Worm (Caenorhabditis elegans) whole organism, late embryonic: ENCODE measurements around the gene Y39E4B.6.

Source experiments
- K02D7.2 ChIP-seq: sonication (generic microtip); optimal IDR thresholded peaks from 2 replicates; lab custom pipeline; 2017; ENCODE audit warnings: mild to moderate bottlenecking, missing genetic modification characterization, missing compliant biosample characterization
- ceh-14 ChIP-seq: sonication (generic microtip); optimal IDR thresholded peaks from 2 replicates; lab custom pipeline; 2016; ENCODE audit warnings: missing genotype, missing genetic modification characterization, missing compliant biosample characterization
- ceh-2 ChIP-seq: sonication (generic microtip); optimal IDR thresholded peaks from 2 replicates; lab custom pipeline; 2016; ENCODE audit warnings: missing genotype, missing genetic modification characterization, missing compliant biosample characterization
- ceh-24 ChIP-seq: sonication (generic microtip); optimal IDR thresholded peaks from 2 replicates; lab custom pipeline; 2016; ENCODE audit warnings: mild to moderate bottlenecking, missing genetic modification characterization, missing compliant biosample characterization
- dve-1 ChIP-seq: sonication (generic microtip); optimal IDR thresholded peaks from 2 replicates; lab custom pipeline; 2017; ENCODE audit warnings: antibody characterized with exemption, mild to moderate bottlenecking, missing genetic modification characterization, missing compliant biosample characterization
- elt-2 ChIP-seq: sonication (generic microtip); optimal IDR thresholded peaks from 2 replicates; lab custom pipeline; 2016; ENCODE audit warnings: missing genetic modification reagents, missing genetic modification characterization, missing compliant biosample characterization
- fkh-10 ChIP-seq: fragments of 150-350 bp; optimal IDR thresholded peaks from 2 replicates; lab custom pipeline; 2014; ENCODE audit warnings: missing biosample characterization, missing genetic modification reagents, missing genetic modification characterization
- nfya-1 ChIP-seq: sonication (generic microtip); optimal IDR thresholded peaks from 2 replicates; lab custom pipeline; 2017; ENCODE audit warnings: missing genetic modification characterization, mild to moderate bottlenecking, missing compliant biosample characterization, antibody characterized with exemption, moderate library complexity
- syd-9 ChIP-seq: sonication (generic microtip); optimal IDR thresholded peaks from 2 replicates; lab custom pipeline; 2016; ENCODE audit warnings: mild to moderate bottlenecking, missing genetic modification characterization, moderate library complexity, missing compliant biosample characterization
- unc-86 ChIP-seq: sonication (generic microtip); optimal IDR thresholded peaks from 2 replicates; lab custom pipeline; 2016; ENCODE audit warnings: missing genetic modification characterization, missing compliant biosample characterization

- peak; percentile 97 for TF ChIP-seq ceh-14 (tag; lab: Kevin White, UChicago)
- peak; percentile 94 for TF ChIP-seq unc-86 (tag; lab: Kevin White, UChicago)
- peak; percentile 87 for TF ChIP-seq dve-1
- peak; percentile 88 for TF ChIP-seq elt-2 (tag; lab: Kevin White, UChicago)
- peak; percentile 69 for TF ChIP-seq ceh-2 (tag; lab: Kevin White, UChicago)
- peak; percentile 86 for TF ChIP-seq syd-9
- TF ChIP-seq fkh-10, result peak; percentile 35
- TF ChIP-seq ceh-24 (tag; lab: Kevin White, UChicago), result peak; percentile 49
- TF ChIP-seq nfya-1 (tag; lab: Kevin White, UChicago), result peak; percentile 95
- peak; percentile 97 for TF ChIP-seq K02D7.2
Observed at ce11 chrIII:13070548-13071050, at the start of gene Y39E4B.6.
